Worm (Caenorhabditis elegans) whole organism, L4 larva: Measurements from ENCODE around the gene timm-17B.2.
A peak's percentile ranks its signal among the peaks of the same experiment; 100 is the strongest.

Source experiments
- F37D6.2 ChIP-seq: sonication (generic microtip); optimal IDR thresholded peaks from 2 replicates; lab custom pipeline; 2016; ENCODE audit warnings: mild to moderate bottlenecking, missing genetic modification characterization, missing compliant biosample characterization
- F44E2.7 ChIP-seq: fragments of 200-800 bp; sonication (Bioruptor generic); IDR thresholded peaks from 2 replicates; pipeline ENCODE4 v2.1.2; 2022; ENCODE audit warnings: missing genetic modification characterization, missing compliant biosample characterization
- R02D3.7 ChIP-seq: fragments of 150-350 bp; sonication (generic microtip); optimal IDR thresholded peaks from 3 replicates; lab custom pipeline; 2014; ENCODE audit warnings: missing biosample characterization, missing genetic modification characterization
- T26A8.4 ChIP-seq: fragments of 200-800 bp; sonication (Bioruptor generic); IDR thresholded peaks from 2 replicates; pipeline ENCODE4 v1.3.6; 2022; ENCODE audit warnings: missing genetic modification characterization, missing compliant biosample characterization
- Y48G9A.11 ChIP-seq: fragments of 200-800 bp; sonication (Bioruptor generic); IDR thresholded peaks from 2 replicates; pipeline ENCODE4 v1.3.6; 2022; ENCODE audit warnings: missing genetic modification reagents, missing genetic modification characterization, missing compliant biosample characterization
- Y5F2A.4 ChIP-seq: fragments of 200-800 bp; sonication (Bioruptor generic); optimal IDR thresholded peaks from 2 replicates; lab custom pipeline; 2018; ENCODE audit warnings: mild to moderate bottlenecking, missing genetic modification characterization, missing compliant biosample characterization
- Y75B8A.6 ChIP-seq: fragments of 200-800 bp; sonication (Bioruptor generic); IDR thresholded peaks from 2 replicates; pipeline ENCODE4 v1.3.6; 2022; ENCODE audit warnings: missing genetic modification reagents, missing genetic modification characterization, missing compliant biosample characterization
- ZK337.2 ChIP-seq: fragments of 200-800 bp; sonication (Bioruptor generic); IDR thresholded peaks from 2 replicates; pipeline ENCODE4 v1.3.6; 2022; ENCODE audit warnings: missing genetic modification reagents, missing genetic modification characterization, missing compliant biosample characterization
- ZK546.5 ChIP-seq, 2 experiments: sonication (generic microtip); optimal IDR thresholded peaks; 2 replicates each; lab custom pipeline; 2017; ENCODE audit warnings: missing biosample characterization in 2 of 2, missing genetic modification characterization in 2 of 2
- aha-1 ChIP-seq: fragments of 150-350 bp; peaks from one replicate; lab custom pipeline; 2014; ENCODE audit warnings: missing biosample characterization, missing genetic modification characterization
- ama-1 ChIP-seq: fragments of 150-350 bp; optimal IDR thresholded peaks from 2 replicates; lab custom pipeline; 2014; ENCODE audit warnings: inconsistent platforms, mixed read lengths
- ceh-28 ChIP-seq: fragments of 150-350 bp; optimal IDR thresholded peaks from 2 replicates; lab custom pipeline; 2014; ENCODE audit warnings: missing biosample characterization, missing genetic modification reagents, missing genetic modification characterization
- ceh-32 ChIP-seq: sonication (generic microtip); optimal IDR thresholded peaks from 2 replicates; lab custom pipeline; 2016; ENCODE audit warnings: mild to moderate bottlenecking, missing genetic modification characterization, missing compliant biosample characterization; ENCODE audit not compliant: poor library complexity
- ceh-44 ChIP-seq: fragments of 200-800 bp; sonication (Bioruptor generic); IDR thresholded peaks from 2 replicates; pipeline ENCODE4 v1.3.6; 2022; ENCODE audit warnings: missing genetic modification reagents, missing genetic modification characterization, missing compliant biosample characterization
- ceh-62 ChIP-seq: sonication (generic microtip); optimal IDR thresholded peaks from 2 replicates; lab custom pipeline; 2017; ENCODE audit warnings: missing biosample characterization, missing genetic modification characterization
- ceh-82 ChIP-seq: sonication (generic microtip); optimal IDR thresholded peaks from 2 replicates; lab custom pipeline; 2017; ENCODE audit warnings: missing biosample characterization, missing genetic modification characterization
- daf-16 ChIP-seq, 3 experiments: sonication (generic microtip); optimal IDR thresholded peaks; 2 replicates each; lab custom pipeline; 2016 to 2017; ENCODE audit warnings: missing genetic modification characterization in 3 of 3, missing genetic modification reagents in 3 of 3, mild to moderate bottlenecking in 2 of 3, missing compliant biosample characterization in 2 of 3, missing biosample characterization in 1 of 3, moderate library complexity in 1 of 3
- dmd-8 ChIP-seq: fragments of 200-800 bp; sonication (Bioruptor generic); IDR thresholded peaks from 2 replicates; pipeline ENCODE4 v1.3.6; 2022; ENCODE audit warnings: missing genetic modification characterization, missing compliant biosample characterization
- duxl-1 ChIP-seq: sonication (generic microtip); optimal IDR thresholded peaks from 2 replicates; lab custom pipeline; 2016; ENCODE audit warnings: mild to moderate bottlenecking, missing genetic modification characterization, moderate library complexity, missing compliant biosample characterization; ENCODE audit not compliant: poor library complexity
- dve-1 ChIP-seq: sonication (generic microtip); optimal IDR thresholded peaks from 2 replicates; lab custom pipeline; 2017; ENCODE audit warnings: antibody characterized with exemption, mild to moderate bottlenecking, missing genetic modification characterization, missing compliant biosample characterization; ENCODE audit not compliant: insufficient read depth
- egl-27 ChIP-seq: sonication (generic microtip); optimal IDR thresholded peaks from 3 replicates; lab custom pipeline; 2017; ENCODE audit warnings: missing biosample characterization, missing genetic modification reagents, missing genetic modification characterization
- fkh-10 ChIP-seq: fragments of 150-350 bp; optimal IDR thresholded peaks from 2 replicates; lab custom pipeline; 2014; ENCODE audit warnings: missing biosample characterization, missing genetic modification reagents, missing genetic modification characterization
- fos-1 ChIP-seq: fragments of 150-350 bp; optimal IDR thresholded peaks from 2 replicates; lab custom pipeline; 2014; ENCODE audit warnings: missing biosample characterization, missing genetic modification characterization
- gei-8 ChIP-seq: fragments of 200-800 bp; sonication (Bioruptor generic); optimal IDR thresholded peaks from 2 replicates; lab custom pipeline; 2018; ENCODE audit warnings: mild to moderate bottlenecking, missing genetic modification characterization, missing compliant biosample characterization
- hif-1 ChIP-seq, 2 experiments: sonication (generic microtip); optimal IDR thresholded peaks; 2 replicates each; lab custom pipeline; 2016 to 2017; ENCODE audit warnings: missing compliant biosample characterization in 2 of 2, missing genetic modification characterization in 2 of 2, missing genetic modification reagents in 2 of 2, missing genotype in 2 of 2, mild to moderate bottlenecking in 1 of 2
- hlh-11 ChIP-seq: fragments of 200-800 bp; sonication (Bioruptor generic); optimal IDR thresholded peaks from 2 replicates; lab custom pipeline; 2018; ENCODE audit warnings: mild to moderate bottlenecking, missing genetic modification characterization, missing compliant biosample characterization
- hlh-30 ChIP-seq: sonication (generic microtip); optimal IDR thresholded peaks from 2 replicates; lab custom pipeline; 2017; ENCODE audit warnings: antibody characterized with exemption, mild to moderate bottlenecking, missing genetic modification characterization, missing compliant biosample characterization; ENCODE audit not compliant: insufficient read depth
- hmg-1.1 ChIP-seq: fragments of 200-800 bp; sonication (Bioruptor generic); IDR thresholded peaks from 2 replicates; pipeline ENCODE4 v1.3.6; 2022; ENCODE audit warnings: missing genetic modification reagents, missing genetic modification characterization, missing compliant biosample characterization
- jun-1 ChIP-seq: fragments of 150-350 bp; optimal IDR thresholded peaks from 2 replicates; lab custom pipeline; 2014; ENCODE audit warnings: missing biosample characterization, missing genetic modification reagents, missing genetic modification characterization
- lin-1 ChIP-seq: fragments of 200-800 bp; sonication (Bioruptor generic); IDR thresholded peaks from 2 replicates; pipeline ENCODE4 v1.3.6; 2022; ENCODE audit warnings: missing genetic modification reagents, missing genetic modification characterization, missing compliant biosample characterization
- lin-29 ChIP-seq: fragments of 200-800 bp; sonication (Bioruptor generic); IDR thresholded peaks from 2 replicates; pipeline ENCODE4 v1.3.6; 2022; ENCODE audit warnings: missing genetic modification reagents, missing genetic modification characterization, missing compliant biosample characterization
- lir-3 ChIP-seq: sonication (generic microtip); optimal IDR thresholded peaks from 2 replicates; lab custom pipeline; 2016; ENCODE audit warnings: mild to moderate bottlenecking, missing genetic modification characterization, missing compliant biosample characterization
- mdl-1 ChIP-seq, 2 experiments: fragments of 150-350 bp in 1 of 2; sonication (generic microtip) in 1 of 2; optimal IDR thresholded peaks; 2 replicates each; lab custom pipeline; 2014 to 2017; ENCODE audit warnings: missing biosample characterization in 2 of 2, missing genetic modification characterization in 2 of 2
- mdt-29 ChIP-seq: fragments of 200-800 bp; sonication (Bioruptor generic); IDR thresholded peaks from 2 replicates; pipeline ENCODE4 v1.3.6; 2022; ENCODE audit warnings: missing genetic modification reagents, missing genetic modification characterization, missing compliant biosample characterization
- mxl-3 ChIP-seq: fragments of 200-800 bp; sonication (Bioruptor generic); optimal IDR thresholded peaks from 2 replicates; lab custom pipeline; 2018; ENCODE audit warnings: mild to moderate bottlenecking, missing genetic modification characterization, missing compliant biosample characterization
- nhr-10 ChIP-seq: fragments of 150-350 bp; optimal IDR thresholded peaks from 2 replicates; lab custom pipeline; 2014; ENCODE audit warnings: missing biosample characterization, missing genetic modification characterization
- nhr-76 ChIP-seq: fragments of 150-350 bp; optimal IDR thresholded peaks from 2 replicates; lab custom pipeline; 2014; ENCODE audit warnings: missing biosample characterization, missing genetic modification characterization
- nhr-77 ChIP-seq: fragments of 150-350 bp; optimal IDR thresholded peaks from 2 replicates; lab custom pipeline; 2014; ENCODE audit warnings: missing biosample characterization, missing genetic modification characterization
- pha-4 ChIP-seq, 2 experiments: fragments of 150-350 bp in 1 of 2; fragments of 200-800 bp in 1 of 2; sonication (Bioruptor generic) in 1 of 2; IDR thresholded peaks in 1 of 2; optimal IDR thresholded peaks in 1 of 2; 2 replicates each; pipeline versions ENCODE4 v1.3.6 to Lab custom; 2014 to 2022; ENCODE audit warnings: missing genetic modification characterization in 2 of 2, missing genetic modification reagents in 2 of 2, missing biosample characterization in 1 of 2, missing compliant biosample characterization in 1 of 2
- php-3 ChIP-seq: fragments of 200-800 bp; sonication (Bioruptor generic); IDR thresholded peaks from 2 replicates; pipeline ENCODE4 v1.3.6; 2022; ENCODE audit warnings: missing genetic modification reagents, missing genetic modification characterization, missing compliant biosample characterization
- pqm-1 ChIP-seq: sonication (generic microtip); optimal IDR thresholded peaks from 2 replicates; lab custom pipeline; 2017; ENCODE audit warnings: missing biosample characterization, missing genetic modification characterization
- tag-97 ChIP-seq: fragments of 200-800 bp; sonication (Bioruptor generic); IDR thresholded peaks from 2 replicates; pipeline ENCODE4 v1.3.6; 2022; ENCODE audit warnings: missing genetic modification characterization, missing compliant biosample characterization
- tra-1 ChIP-seq: fragments of 200-800 bp; sonication (Bioruptor generic); IDR thresholded peaks from 2 replicates; pipeline ENCODE4 v1.3.6; 2022; ENCODE audit warnings: missing genetic modification reagents, missing genetic modification characterization, missing compliant biosample characterization
- zfp-3 ChIP-seq: fragments of 200-800 bp; sonication (Bioruptor generic); conservative IDR thresholded peaks from 2 replicates; pipeline ENCODE4 v1.3.6; 2022; ENCODE audit warnings: missing genetic modification reagents, missing genetic modification characterization, missing compliant biosample characterization
- zip-2 ChIP-seq: fragments of 150-350 bp; optimal IDR thresholded peaks from 2 replicates; lab custom pipeline; 2014; ENCODE audit warnings: missing biosample characterization, missing genetic modification characterization
- ztf-7 ChIP-seq: fragments of 150-350 bp; optimal IDR thresholded peaks from 2 replicates; lab custom pipeline; 2014; ENCODE audit warnings: missing biosample characterization, missing genetic modification characterization

Gene timm-17B.2

DNA sequence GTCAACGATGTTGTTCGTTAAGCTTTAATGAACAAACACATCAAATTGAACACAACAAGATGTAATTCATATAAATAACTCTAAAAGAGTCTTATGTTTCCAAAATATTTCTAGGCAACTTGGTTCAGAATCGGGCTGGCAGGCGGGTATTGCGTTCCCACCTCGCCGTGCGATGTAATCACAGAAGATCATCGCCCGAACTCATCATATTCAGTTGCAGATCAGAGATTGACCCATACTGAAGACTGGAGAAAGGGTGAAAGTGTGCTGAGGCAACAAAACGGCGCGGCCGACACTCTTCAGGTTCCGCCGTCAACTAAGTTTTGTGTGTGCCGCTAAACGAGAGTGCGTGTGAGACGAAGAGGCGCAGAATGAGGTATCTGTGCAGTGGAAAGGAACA lies 32.0 kb downstream of the timm-17B.2 start (continued):
- peak; percentile 26 to 60 for TF ChIP-seq hif-1 (tag; optimal IDR thresholded peaks at IDR 0.05; lab: Kevin White, UChicago)
- no peak for TF ChIP-seq lin-29 (GFP tag; lab: Robert Waterston, UW)
- peak; percentile 62; the same call in 1 of the 2 replicates for TF ChIP-seq Y75B8A.6 (GFP tag; lab: Robert Waterston, UW)
- TF ChIP-seq T26A8.4 (GFP tag; lab: Robert Waterston, UW) = no peak

DNA sequence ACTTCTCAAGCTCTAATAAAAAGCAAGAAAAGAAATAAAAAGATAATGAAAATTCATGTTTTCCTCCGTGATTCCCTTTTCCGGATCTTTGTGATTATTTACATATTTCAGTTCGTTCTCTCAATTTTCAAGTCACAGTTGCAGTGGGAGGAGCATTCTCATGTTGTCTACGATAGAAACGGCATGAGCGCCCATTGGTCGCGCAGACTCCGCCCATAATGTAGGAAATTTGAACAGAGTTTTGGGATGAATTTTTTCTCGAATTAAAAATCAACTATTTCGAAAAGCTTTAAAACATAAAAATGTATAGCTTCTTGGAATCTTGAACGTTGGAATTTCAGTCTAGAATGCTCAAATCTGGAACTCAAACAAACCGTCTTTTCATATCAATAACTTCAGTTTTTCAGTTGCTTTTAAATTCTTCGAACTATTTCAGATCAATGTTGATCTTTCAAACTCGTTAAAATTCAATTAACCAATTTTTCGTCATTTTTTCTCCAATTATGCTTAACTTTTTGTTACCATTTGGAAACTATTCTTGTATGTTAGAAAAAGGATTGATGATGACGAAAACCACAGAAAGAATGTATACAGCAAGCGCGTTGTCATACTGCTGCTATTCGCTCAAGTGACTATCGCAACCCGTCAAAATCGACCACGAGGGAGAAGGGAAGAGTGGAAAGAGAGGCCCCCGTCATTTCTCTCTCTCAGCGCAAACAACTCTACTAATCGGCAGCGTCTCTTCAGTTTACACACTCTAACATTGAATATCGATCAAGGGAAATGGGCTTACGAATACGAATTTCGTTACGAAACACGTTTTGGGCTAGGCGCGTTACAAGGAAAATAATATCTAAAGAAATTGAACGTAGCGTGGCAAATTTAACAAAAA lies 35.4 kb downstream of the timm-17B.2 start:
- TF ChIP-seq dve-1 (tag; lab: Kevin White, UChicago) (peak; percentile 61), tra-1 (peak; percentile 34; the same call in 1 of the 2 replicates), ama-1 (lab: Kevin White, UChicago) (peak; percentile 96), fos-1 (tag; lab: Kevin White, UChicago) (no peak), tag-97 (GFP tag; lab: Robert Waterston, UW) (no peak), nhr-76 (tag; lab: Kevin White, UChicago) (no peak), pha-4 (GFP tag; IDR thresholded peaks at IDR 0.05; lab: Robert Waterston, UW) (peak; percentile 60), pha-4 (tag; optimal IDR thresholded peaks at IDR 0.05; lab: Kevin White, UChicago) (peak; percentile 10), daf-16 (GFP tag; optimal IDR thresholded peaks at IDR 0.05; lab: Kevin White, UChicago) (peak in 1 of 2 experiments; percentile 53), daf-16 (tag; optimal IDR thresholded peaks at IDR 0.05; lab: Kevin White, UChicago) (peak; percentile 73), duxl-1 (peak; percentile 49), Y5F2A.4 (GFP tag; lab: Kevin White, UChicago) (no peak), mxl-3 (GFP tag; lab: Kevin White, UChicago) (peak; percentile 93), ZK546.5 (tag; optimal IDR thresholded peaks at IDR 0.05; lab: Kevin White, UChicago) (no peak), zip-2 (tag; lab: Kevin White, UChicago) (no peak), T26A8.4 (GFP tag; lab: Robert Waterston, UW) (no peak), mdl-1 (tag; optimal IDR thresholded peaks at IDR 0.05; lab: Kevin White, UChicago) (peak; percentile 61 to 91), nhr-77 (tag; lab: Kevin White, UChicago) (no peak), gei-8 (GFP tag; lab: Kevin White, UChicago) (no peak), ceh-28 (tag; lab: Kevin White, UChicago) (peak; percentile 81), mdt-29 (GFP tag; lab: Robert Waterston, UW) (peak; percentile 9), ceh-62 (tag; lab: Kevin White, UChicago) (peak; percentile 33), ceh-82 (tag; lab: Kevin White, UChicago) (no peak), Y48G9A.11 (GFP tag; lab: Robert Waterston, UW) (peak; percentile 36), zfp-3 (GFP tag; lab: Robert Waterston, UW) (peak; percentile 71; the same call in 1 of the 2 replicates), lin-1 (GFP tag; lab: Robert Waterston, UW) (peak; percentile 70), hlh-11 (tag; lab: Kevin White, UChicago) (peak; percentile 79), nhr-10 (tag; lab: Kevin White, UChicago) (no peak), ceh-44 (GFP tag; lab: Robert Waterston, UW) (no peak), aha-1 (tag; lab: Kevin White, UChicago) (peak; percentile 98), php-3 (GFP tag; lab: Robert Waterston, UW) (peak; percentile 65), hmg-1.1 (GFP tag; lab: Robert Waterston, UW) (peak; percentile 78), R02D3.7 (tag; lab: Kevin White, UChicago) (no peak), F44E2.7 (GFP tag; lab: Robert Waterston, UW) (no peak), jun-1 (tag; lab: Kevin White, UChicago) (no peak), ceh-32 (no peak), hlh-30 (tag; lab: Kevin White, UChicago) (peak; percentile 97), F37D6.2 (tag; lab: Kevin White, UChicago) (peak; percentile 20), egl-27 (tag; lab: Kevin White, UChicago) (no peak), ztf-7 (tag; lab: Kevin White, UChicago) (no peak), dmd-8 (GFP tag; lab: Robert Waterston, UW) (peak; percentile 73), fkh-10 (GFP tag; lab: Kevin White, UChicago) (no peak), ZK337.2 (GFP tag; lab: Robert Waterston, UW) (no peak), lir-3 (tag; lab: Kevin White, UChicago) (no peak), pqm-1 (tag; lab: Kevin White, UChicago) (no peak)
